Worm (Caenorhabditis elegans) whole organism, L1 larva: Measurements from ENCODE around the gene T20D4.7.

Experiments
- C16A3.4 ChIP-seq: fragments of 150-350 bp; optimal IDR thresholded peaks from 2 replicates; lab custom pipeline; 2014; ENCODE audit warnings: missing biosample characterization, missing genetic modification characterization
- C34B4.2 ChIP-seq: sonication (generic microtip); optimal IDR thresholded peaks from 2 replicates; lab custom pipeline; 2017; ENCODE audit warnings: mild to moderate bottlenecking, missing genetic modification characterization, missing compliant biosample characterization
- F16B12.6 ChIP-seq: fragments of 150-350 bp; optimal IDR thresholded peaks from 2 replicates; lab custom pipeline; 2014; ENCODE audit warnings: missing biosample characterization, missing genetic modification characterization
- aha-1 ChIP-seq: fragments of 150-350 bp; optimal IDR thresholded peaks from 2 replicates; lab custom pipeline; 2014; ENCODE audit warnings: missing biosample characterization, missing genetic modification characterization
- ama-1 ChIP-seq: fragments of 150-350 bp; optimal IDR thresholded peaks from 2 replicates; lab custom pipeline; 2014
- blmp-1 ChIP-seq: fragments of 150-350 bp; optimal IDR thresholded peaks from 2 replicates; lab custom pipeline; 2014; ENCODE audit warnings: missing biosample characterization, missing genetic modification characterization
- ceh-63 ChIP-seq: fragments of 200-800 bp; sonication (Bioruptor generic); optimal IDR thresholded peaks from 2 replicates; lab custom pipeline; 2018; ENCODE audit warnings: mild to moderate bottlenecking, missing genetic modification characterization, missing compliant biosample characterization
- ceh-82 ChIP-seq, 3 experiments: fragments of 150-350 bp in 1 of 3; sonication (generic microtip) in 2 of 3; optimal IDR thresholded peaks; 2 replicates each; lab custom pipeline; 2014 to 2017; ENCODE audit warnings: missing biosample characterization in 3 of 3, missing genetic modification characterization in 3 of 3
- ceh-88 ChIP-seq: fragments of 200-800 bp; sonication (Bioruptor generic); IDR thresholded peaks from 2 replicates; pipeline ENCODE4 v1.3.6; 2022; ENCODE audit warnings: missing genetic modification characterization, missing compliant biosample characterization
- ceh-90 ChIP-seq: sonication (generic microtip); optimal IDR thresholded peaks from 2 replicates; lab custom pipeline; 2016; ENCODE audit warnings: missing genetic modification characterization, missing compliant biosample characterization
- dpl-1 ChIP-seq, 3 experiments: fragments of 150-350 bp in 2 of 3; sonication (generic microtip) in 1 of 3; optimal IDR thresholded peaks; 2 replicates each; lab custom pipeline; 2014 to 2017; ENCODE audit warnings: missing biosample characterization in 3 of 3, missing genetic modification characterization in 3 of 3, missing genetic modification reagents in 3 of 3
- efl-1 ChIP-seq, 4 experiments: fragments of 150-350 bp; optimal IDR thresholded peaks in 3 of 4; peaks in 1 of 4; 1 replicate in 1 of 4; 2 replicates in 3 of 4; lab custom pipeline; 2014; ENCODE audit warnings: missing biosample characterization in 2 of 4, missing genetic modification characterization in 2 of 4, missing genetic modification reagents in 2 of 4
- egl-13 ChIP-seq: sonication (generic microtip); optimal IDR thresholded peaks from 2 replicates; lab custom pipeline; 2016; ENCODE audit warnings: missing genotype, missing genetic modification reagents, missing genetic modification characterization, missing compliant biosample characterization
- egl-27 ChIP-seq, 2 experiments: fragments of 150-350 bp in 1 of 2; sonication (generic microtip); optimal IDR thresholded peaks; 3 replicates each; lab custom pipeline; 2017 to 2018; ENCODE audit warnings: missing biosample characterization in 2 of 2, missing genetic modification characterization in 2 of 2, missing genetic modification reagents in 2 of 2
- fkh-10 ChIP-seq: sonication (generic microtip); optimal IDR thresholded peaks from 2 replicates; lab custom pipeline; 2017; ENCODE audit warnings: missing biosample characterization, missing genetic modification reagents, missing genetic modification characterization
- fkh-4 ChIP-seq: sonication (generic microtip); optimal IDR thresholded peaks from 2 replicates; lab custom pipeline; 2016; ENCODE audit warnings: missing compliant biosample characterization, missing genetic modification characterization, borderline replicate concordance
- fos-1 ChIP-seq: fragments of 150-350 bp; optimal IDR thresholded peaks from 2 replicates; lab custom pipeline; 2014; ENCODE audit warnings: missing biosample characterization, missing genetic modification characterization
- grh-1 ChIP-seq: fragments of 200-800 bp; sonication (Bioruptor generic); IDR thresholded peaks from 2 replicates; pipeline ENCODE4 v1.3.6; 2022; ENCODE audit warnings: missing genetic modification reagents, missing genetic modification characterization, missing compliant biosample characterization
- hlh-17 ChIP-seq: fragments of 200-800 bp; sonication (Bioruptor generic); optimal IDR thresholded peaks from 2 replicates; lab custom pipeline; 2018; ENCODE audit warnings: missing genetic modification characterization, mild to moderate bottlenecking, missing compliant biosample characterization, moderate library complexity, borderline replicate concordance
- hpl-2 ChIP-seq: fragments of 150-350 bp; optimal IDR thresholded peaks from 2 replicates; lab custom pipeline; 2014; ENCODE audit warnings: missing biosample characterization, missing genetic modification reagents, missing genetic modification characterization
- irx-1 ChIP-seq: sonication (generic microtip); optimal IDR thresholded peaks from 2 replicates; lab custom pipeline; 2016; ENCODE audit warnings: missing genetic modification characterization, missing compliant biosample characterization
- jun-1 ChIP-seq: fragments of 150-350 bp; optimal IDR thresholded peaks from 2 replicates; lab custom pipeline; 2014; ENCODE audit warnings: missing biosample characterization, missing genetic modification reagents, missing genetic modification characterization
- lin-14 ChIP-seq: fragments of 200-800 bp; sonication (Bioruptor generic); optimal IDR thresholded peaks from 2 replicates; lab custom pipeline; 2018; ENCODE audit warnings: mild to moderate bottlenecking, missing genetic modification characterization, moderate library complexity, missing compliant biosample characterization
- lin-35 ChIP-seq, 2 experiments: fragments of 150-350 bp; optimal IDR thresholded peaks; 2 replicates each; lab custom pipeline; 2014; ENCODE audit warnings: missing biosample characterization in 2 of 2, missing genetic modification characterization in 2 of 2, missing genetic modification reagents in 2 of 2
- lin-39 ChIP-seq: fragments of 150-350 bp; optimal IDR thresholded peaks from 2 replicates; lab custom pipeline; 2014; ENCODE audit warnings: missing biosample characterization, missing genetic modification reagents, missing genetic modification characterization
- nhr-11 ChIP-seq: fragments of 150-350 bp; optimal IDR thresholded peaks from 2 replicates; lab custom pipeline; 2014; ENCODE audit warnings: missing biosample characterization, missing genetic modification characterization
- nhr-12 ChIP-seq: sonication (generic microtip); optimal IDR thresholded peaks from 2 replicates; lab custom pipeline; 2017; ENCODE audit warnings: missing biosample characterization, missing genetic modification characterization
- nhr-19 ChIP-seq: fragments of 200-800 bp; sonication (Bioruptor generic); conservative IDR thresholded peaks from 2 replicates; pipeline ENCODE4 v1.3.6; 2022; ENCODE audit warnings: missing genetic modification characterization, missing compliant biosample characterization
- nhr-20 ChIP-seq: sonication (generic microtip); optimal IDR thresholded peaks from 2 replicates; lab custom pipeline; 2016; ENCODE audit warnings: mild to moderate bottlenecking, missing genetic modification characterization, missing compliant biosample characterization
- nhr-237 ChIP-seq: fragments of 150-350 bp; optimal IDR thresholded peaks from 2 replicates; lab custom pipeline; 2014; ENCODE audit warnings: missing biosample characterization, missing genetic modification characterization
- nhr-28 ChIP-seq: fragments of 150-350 bp; optimal IDR thresholded peaks from 2 replicates; lab custom pipeline; 2014; ENCODE audit warnings: missing biosample characterization, missing genetic modification characterization
- nhr-47 ChIP-seq: sonication (generic microtip); optimal IDR thresholded peaks from 2 replicates; lab custom pipeline; 2016; ENCODE audit warnings: mild to moderate bottlenecking, missing genetic modification characterization, moderate library complexity, missing compliant biosample characterization
- nhr-71 ChIP-seq: sonication (generic microtip); optimal IDR thresholded peaks from 2 replicates; lab custom pipeline; 2016; ENCODE audit warnings: mild to moderate bottlenecking, missing genetic modification characterization, moderate library complexity, missing compliant biosample characterization
- nhr-76 ChIP-seq: sonication (generic microtip); optimal IDR thresholded peaks from 2 replicates; lab custom pipeline; 2017; ENCODE audit warnings: missing biosample characterization, missing genetic modification characterization
- nhr-85 ChIP-seq: sonication (generic microtip); peaks from one replicate; lab custom pipeline; 2016; ENCODE audit warnings: missing genetic modification characterization, inconsistent platforms, missing compliant biosample characterization
- nhr-90 ChIP-seq: sonication (generic microtip); optimal IDR thresholded peaks from 2 replicates; lab custom pipeline; 2016; ENCODE audit warnings: mild to moderate bottlenecking, missing genetic modification characterization, missing compliant biosample characterization; ENCODE audit not compliant: poor library complexity
- pag-3 ChIP-seq: sonication (generic microtip); optimal IDR thresholded peaks from 2 replicates; lab custom pipeline; 2017; ENCODE audit warnings: missing genetic modification characterization, mild to moderate bottlenecking, missing compliant biosample characterization, antibody characterized with exemption, borderline replicate concordance; ENCODE audit not compliant: insufficient read depth
- pax-3 ChIP-seq: fragments of 200-800 bp; sonication (Bioruptor generic); optimal IDR thresholded peaks from 2 replicates; lab custom pipeline; 2018; ENCODE audit warnings: mild to moderate bottlenecking, missing genetic modification characterization, moderate library complexity, missing compliant biosample characterization
- pqm-1 ChIP-seq: sonication (generic microtip); optimal IDR thresholded peaks from 3 replicates; lab custom pipeline; 2017; ENCODE audit warnings: missing biosample characterization, missing genetic modification characterization
- rnt-1 ChIP-seq: sonication (generic microtip); optimal IDR thresholded peaks from 2 replicates; lab custom pipeline; 2016; ENCODE audit warnings: mild to moderate bottlenecking, missing genetic modification characterization, moderate library complexity, missing compliant biosample characterization
- skn-1 ChIP-seq: fragments of 150-350 bp; optimal IDR thresholded peaks from 2 replicates; lab custom pipeline; 2014; ENCODE audit warnings: missing biosample characterization, missing genetic modification characterization
- snu-23 ChIP-seq: sonication (generic microtip); optimal IDR thresholded peaks from 2 replicates; lab custom pipeline; 2016; ENCODE audit warnings: missing genetic modification characterization, missing compliant biosample characterization
- sptf-1 ChIP-seq: fragments of 150-350 bp; optimal IDR thresholded peaks from 2 replicates; lab custom pipeline; 2014; ENCODE audit warnings: missing biosample characterization, missing genetic modification characterization
- sup-37 ChIP-seq: fragments of 200-800 bp; sonication (Bioruptor generic); optimal IDR thresholded peaks from 2 replicates; lab custom pipeline; 2018; ENCODE audit warnings: mild to moderate bottlenecking, missing genetic modification characterization, missing compliant biosample characterization
- tbx-2 ChIP-seq: sonication (generic microtip); optimal IDR thresholded peaks from 2 replicates; lab custom pipeline; 2016; ENCODE audit warnings: missing genetic modification characterization, missing compliant biosample characterization
- tlp-1 ChIP-seq: fragments of 150-350 bp; optimal IDR thresholded peaks from 2 replicates; lab custom pipeline; 2014; ENCODE audit warnings: missing biosample characterization, missing genetic modification characterization
- unc-130 ChIP-seq: fragments of 150-350 bp; optimal IDR thresholded peaks from 2 replicates; lab custom pipeline; 2017; ENCODE audit warnings: missing biosample characterization, missing genetic modification characterization, inconsistent platforms
- unc-30 ChIP-seq: sonication (generic microtip); optimal IDR thresholded peaks from 2 replicates; lab custom pipeline; 2017; ENCODE audit warnings: missing biosample characterization, missing genetic modification characterization
- unc-62 ChIP-seq: fragments of 150-350 bp; optimal IDR thresholded peaks from 2 replicates; lab custom pipeline; 2014; ENCODE audit warnings: missing biosample characterization, missing genetic modification reagents, missing genetic modification characterization
- unc-98 ChIP-seq: fragments of 200-800 bp; sonication (Bioruptor generic); IDR thresholded peaks from 2 replicates; pipeline ENCODE4 v1.3.6; 2022; ENCODE audit warnings: missing genetic modification characterization, missing compliant biosample characterization
- ztf-11 ChIP-seq, 2 experiments: sonication (generic microtip); optimal IDR thresholded peaks; 2 replicates each; lab custom pipeline; 2016 to 2017; ENCODE audit warnings: missing genetic modification characterization in 2 of 2, missing biosample characterization in 1 of 2, missing compliant biosample characterization in 1 of 2

T20D4.7 gene

DNA sequence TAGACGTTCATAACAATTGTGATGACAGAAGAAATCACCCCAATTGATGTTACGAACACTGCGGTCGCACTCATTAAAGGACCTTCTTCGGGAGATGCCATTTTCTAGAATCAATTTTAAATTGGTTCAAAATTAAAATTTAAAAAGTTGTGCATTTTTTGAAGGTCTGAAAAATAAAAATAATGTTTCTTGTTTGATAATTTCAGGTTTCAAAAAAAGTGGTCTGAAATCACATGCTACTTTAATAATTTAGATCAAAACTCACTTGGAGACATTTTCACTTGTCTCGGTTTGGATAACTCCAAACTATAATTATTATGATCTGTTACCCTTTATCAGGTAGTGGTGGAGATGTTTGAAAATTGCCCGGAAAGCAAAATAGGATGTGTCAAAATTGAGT, 31.7 kb upstream of the T20D4.7 start, which contains the start of gene srbc-2:
Gene srbc-2, minus strand, starts transcription at position 101 of the 400 bp plus-strand sequence.
- TF ChIP-seq fkh-10 (no peak), nhr-237 (tag; lab: Kevin White, UChicago) (no peak)

- TF ChIP-seq efl-1 (optimal IDR thresholded peaks at IDR 0.05; lab: Kevin White, UChicago) (peak; percentile 15 to 17), efl-1 (GFP tag; optimal IDR thresholded peaks at IDR 0.05 in 1 of 2; lab: Kevin White, UChicago) (no peak), grh-1 (GFP tag; lab: Robert Waterston, UW) (no peak), unc-30 (tag; lab: Kevin White, UChicago) (no peak), rnt-1 (tag; lab: Kevin White, UChicago) (peak; percentile 58), unc-62 (GFP tag; lab: Kevin White, UChicago) (no peak), lin-14 (GFP tag; lab: Kevin White, UChicago) (peak; percentile 85), F16B12.6 (tag; lab: Kevin White, UChicago) (no peak), sptf-1 (tag; lab: Kevin White, UChicago) (no peak), skn-1 (no peak), nhr-90 (tag; lab: Kevin White, UChicago) (no peak), pqm-1 (tag; lab: Kevin White, UChicago) (no peak), ceh-82 (tag; optimal IDR thresholded peaks at IDR 0.05; lab: Kevin White, UChicago) (no peak), C16A3.4 (tag; lab: Kevin White, UChicago) (no peak), nhr-237 (tag; lab: Kevin White, UChicago) (no peak), ceh-88 (GFP tag; lab: Robert Waterston, UW) (no peak), ama-1 (lab: Kevin White, UChicago) (no peak), fkh-10 (no peak), nhr-76 (tag; lab: Kevin White, UChicago) (no peak), irx-1 (tag; lab: Kevin White, UChicago) (no peak), nhr-19 (GFP tag; lab: Robert Waterston, UW) (peak; percentile 53), ceh-90 (tag; lab: Kevin White, UChicago) (no peak), hpl-2 (no peak), nhr-47 (peak; percentile 21), blmp-1 (peak; percentile 26), egl-13 (tag; lab: Kevin White, UChicago) (no peak), pag-3 (tag; lab: Kevin White, UChicago) (no peak), unc-98 (GFP tag; lab: Robert Waterston, UW) (no peak), nhr-28 (tag; lab: Kevin White, UChicago) (no peak), fkh-4 (tag; lab: Kevin White, UChicago) (no peak), dpl-1 (GFP tag; optimal IDR thresholded peaks at IDR 0.05; lab: Kevin White, UChicago) (peak in 2 of 3 experiments; percentile 15 to 17), hlh-17 (no peak), aha-1 (no peak), lin-35 (GFP tag; optimal IDR thresholded peaks at IDR 0.05; lab: Kevin White, UChicago) (peak in 1 of 2 experiments; percentile 14), nhr-20 (tag; lab: Kevin White, UChicago) (peak; percentile 60), nhr-85 (tag; lab: Kevin White, UChicago) (peak; percentile 49), snu-23 (peak; percentile 42), sup-37 (GFP tag; lab: Kevin White, UChicago) (no peak), pax-3 (no peak), nhr-71 (peak; percentile 52)
Observed at ce11 chrV:3388299-3388698, 20.4 kb upstream of the T20D4.7 start.

ce11 chrV:3391005-3391404, 17.7 kb upstream of the T20D4.7 start:
- TF ChIP-seq ceh-63 (no peak), hpl-2 (peak; percentile 64), nhr-12 (tag; lab: Kevin White, UChicago) (no peak), jun-1 (peak; percentile 66), unc-130 (tag; lab: Kevin White, UChicago) (peak; percentile 79), fos-1 (tag; lab: Kevin White, UChicago) (peak; percentile 43), nhr-11 (no peak), tbx-2 (peak; percentile 82), lin-39 (tag; lab: Kevin White, UChicago) (no peak), nhr-76 (tag; lab: Kevin White, UChicago) (no peak), egl-27 (tag; optimal IDR thresholded peaks at IDR 0.05; lab: Kevin White, UChicago) (no peak), nhr-71 (peak; percentile 91), pqm-1 (tag; lab: Kevin White, UChicago) (no peak), ztf-11 (tag; optimal IDR thresholded peaks at IDR 0.05; lab: Kevin White, UChicago) (no peak), fkh-4 (tag; lab: Kevin White, UChicago) (no peak), tlp-1 (tag; lab: Kevin White, UChicago) (no peak), nhr-20 (tag; lab: Kevin White, UChicago) (peak; percentile 95), C34B4.2 (no peak)
